Worm (Caenorhabditis elegans): ENCODE data around the gene F56C9.8.

DNA sequence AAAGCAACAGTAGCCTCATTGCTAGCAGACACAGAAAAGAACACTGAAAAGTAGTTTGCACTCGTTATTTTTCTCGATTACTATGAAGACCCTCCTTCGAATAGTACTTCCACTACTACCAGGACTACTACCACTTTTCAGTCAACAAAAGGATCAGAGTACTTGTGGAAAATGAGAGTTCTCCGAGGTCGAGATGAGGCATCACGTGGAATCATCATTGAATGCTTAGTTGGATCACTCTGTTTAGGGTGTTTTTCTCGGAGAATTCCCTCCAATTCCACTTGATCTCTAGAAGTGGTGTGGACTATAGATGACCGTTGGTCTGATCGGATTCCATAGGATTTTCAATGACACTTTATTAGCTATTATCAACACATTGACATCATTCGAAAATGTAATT is 18.5 kb downstream of the F56C9.8 start:
- TF ChIP-seq lir-3 (tag; optimal IDR thresholded peaks at IDR 0.05) (no peak), ZK546.5 (tag; optimal IDR thresholded peaks at IDR 0.05) (no peak)
